Worm (Caenorhabditis elegans): ENCODE measurements around the gene rsp-5.

DNA sequence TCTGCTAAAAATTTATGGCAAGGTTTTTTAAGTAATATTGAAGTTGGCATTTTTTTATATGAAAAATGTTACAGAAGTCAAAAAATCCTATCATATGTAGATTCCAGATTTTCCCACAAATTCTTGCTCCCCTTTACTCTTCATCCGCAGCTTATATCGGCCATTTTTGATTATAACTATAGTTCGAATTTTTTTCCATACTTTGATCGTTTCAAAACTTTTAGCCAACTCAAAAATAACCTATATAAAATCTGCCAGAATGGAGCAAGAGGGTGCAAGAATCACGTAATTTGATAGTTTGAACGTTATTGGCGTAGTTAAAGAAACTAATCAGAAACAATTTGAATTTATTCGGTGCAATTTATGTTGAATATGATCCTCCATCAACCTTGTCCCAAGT lies 34.0 kb downstream of the rsp-5 start:
- TF ChIP-seq elt-3 (tag; optimal IDR thresholded peaks at IDR 0.05) (no peak), nhr-28 (tag; optimal IDR thresholded peaks at IDR 0.05) (no peak), nhr-237 (tag; optimal IDR thresholded peaks at IDR 0.05) (no peak), nhr-11 (tag; optimal IDR thresholded peaks at IDR 0.05) (no peak)
